Fruit fly (Drosophila melanogaster): ENCODE results near the gene CG14312.

The CG14312 gene

dm6 chr3R:18298900-18299321 lies 15.6 kb upstream of the CG14312 start, which contains the start of gene Dlc90F (continued):
- TF ChIP-seq chif (GFP tag; optimal IDR thresholded peaks at IDR 0.05) (peak; percentile 66 to 83), lola (GFP tag; optimal IDR thresholded peaks at IDR 0.05) (peak in 1 of 3 experiments; percentile 74), gem (tag; optimal IDR thresholded peaks at IDR 0.05) (peak; percentile 87), CG7556 (GFP tag; optimal IDR thresholded peaks at IDR 0.05) (peak; percentile 54), CG10959 (GFP tag; IDR thresholded peaks at IDR 0.05) (peak; percentile 52; the same call in 1 of the 2 replicates), jumu (GFP tag; optimal IDR thresholded peaks at IDR 0.05) (peak; percentile 78), fd96Cb (tag; optimal IDR thresholded peaks at IDR 0.05) (peak; percentile 65), corto (GFP tag; optimal IDR thresholded peaks at IDR 0.05) (no peak), lov (optimal IDR thresholded peaks at IDR 0.05) (no peak), lov (GFP tag; IDR thresholded peaks at IDR 0.05) (no peak), Aef1 (GFP tag; IDR thresholded peaks at IDR 0.05) (peak; percentile 83), CG33557 (GFP tag; optimal IDR thresholded peaks at IDR 0.05) (peak; percentile 47), aop (GFP tag; IDR thresholded peaks at IDR 0.05) (0 out of 2 replicates have a peak, but pooled peaks have one; percentile 27), CG32772 (GFP tag; IDR thresholded peaks at IDR 0.05) (peak; percentile 70), HLH4C (GFP tag; IDR thresholded peaks at IDR 0.05; ENCODE audit: partially characterized antibody) (no peak), sens-2 (GFP tag; IDR thresholded peaks at IDR 0.05) (peak; percentile 53), CG4404 (GFP tag; IDR thresholded peaks at IDR 0.05) (peak; percentile 83), nerfin-1 (tag; optimal IDR thresholded peaks at IDR 0.05) (no peak), dimm (GFP tag; IDR thresholded peaks at IDR 0.05) (peak; percentile 72), nau (GFP tag; optimal IDR thresholded peaks at IDR 0.05) (no peak), gsb (GFP tag; IDR thresholded peaks at IDR 0.05) (no peak), oc (tag; optimal IDR thresholded peaks at IDR 0.05) (no peak), CG15479 (GFP tag; optimal IDR thresholded peaks at IDR 0.05) (peak; percentile 43), Bgb (GFP tag; IDR thresholded peaks at IDR 0.05; ENCODE audit: partially characterized antibody) (peak; percentile 9; the same call in 1 of the 2 replicates), hb (GFP tag; IDR thresholded peaks at IDR 0.05; ENCODE audit: partially characterized antibody) (no peak), CG9727 (GFP tag; optimal IDR thresholded peaks at IDR 0.05) (peak; percentile 44), CG2678 (tag; optimal IDR thresholded peaks at IDR 0.05) (peak; percentile 76), pb (GFP tag; optimal IDR thresholded peaks at IDR 0.05) (peak; percentile 67), CG15269 (tag; optimal IDR thresholded peaks at IDR 0.05) (no peak), Oaz (GFP tag; IDR thresholded peaks at IDR 0.05) (peak; percentile 62), dm (GFP tag; optimal IDR thresholded peaks at IDR 0.05) (peak; percentile 83), CG9609 (GFP tag; optimal IDR thresholded peaks at IDR 0.05) (peak; percentile 87), ERR (GFP tag; optimal IDR thresholded peaks at IDR 0.05) (peak; percentile 62), CG9797 (GFP tag; optimal IDR thresholded peaks at IDR 0.05) (peak; percentile 90), unpg (GFP tag; optimal IDR thresholded peaks at IDR 0.05) (peak; percentile 78), CG1603 (tag; optimal IDR thresholded peaks at IDR 0.05) (peak; percentile 75), ap (GFP tag; IDR thresholded peaks at IDR 0.05) (peak; percentile 60), seq (GFP tag; IDR thresholded peaks at IDR 0.05) (peak; percentile 61; the same call in 1 of the 2 replicates), CG15073 (GFP tag; optimal IDR thresholded peaks at IDR 0.05) (no peak), slou (GFP tag; optimal IDR thresholded peaks at IDR 0.05) (peak; percentile 36), CG43689 (GFP tag; IDR thresholded peaks at IDR 0.05) (no peak), gce (GFP tag; IDR thresholded peaks at IDR 0.05) (no peak; the same call in 2 of the 3 replicates), jigr1 (GFP tag; IDR thresholded peaks at IDR 0.05) (peak; percentile 69; the same call in 1 of the 3 replicates), CG10321 (GFP tag; IDR thresholded peaks at IDR 0.05) (peak; percentile 23; the same call in 1 of the 2 replicates), CG4617 (GFP tag; optimal IDR thresholded peaks at IDR 0.05; ENCODE audit: borderline replicate concordance) (peak; percentile 20), sd (tag; optimal IDR thresholded peaks at IDR 0.05) (peak; percentile 22), tgo (GFP tag; IDR thresholded peaks at IDR 0.05) (peak; percentile 85), CG18476 (GFP tag; optimal IDR thresholded peaks at IDR 0.05) (peak; percentile 33), trh (GFP tag; optimal IDR thresholded peaks at IDR 0.05) (no peak), tll (GFP tag; optimal IDR thresholded peaks at IDR 0.05) (peak; percentile 7 to 56)
